Fruit fly (Drosophila melanogaster) whole organism, embryonic: ENCODE measurements around the gene CG15480.

Experiments
- Blimp-1 ChIP-seq: fragments of 200-800 bp; sonication (Bioruptor generic); optimal IDR thresholded peaks from 3 replicates; lab custom pipeline; 2018; ENCODE audit warnings: missing biosample characterization, missing genetic modification characterization, mild to moderate bottlenecking, moderate library complexity, missing genetic modification reagents
- CG10959 ChIP-seq: fragments of 200-800 bp; sonication (Bioruptor generic); IDR thresholded peaks from 2 replicates; pipeline ENCODE4 v1.3.6; 2022; ENCODE audit warnings: missing biosample characterization, missing genetic modification characterization
- CG10979 ChIP-seq: fragments of 200-800 bp; sonication (Bioruptor generic); optimal IDR thresholded peaks from 2 replicates; lab custom pipeline; 2018; ENCODE audit warnings: missing biosample characterization, mild to moderate bottlenecking, missing genetic modification characterization, moderate library complexity
- CG11504 ChIP-seq: fragments of 200-800 bp; sonication (Bioruptor generic); optimal IDR thresholded peaks from 3 replicates; lab custom pipeline; 2019; ENCODE audit warnings: missing biosample characterization, mild to moderate bottlenecking, missing genetic modification characterization, moderate library complexity
- CG12155 ChIP-seq: fragments of 200-800 bp; sonication (Bioruptor generic); optimal IDR thresholded peaks from 3 replicates; lab custom pipeline; 2016; ENCODE audit warnings: missing biosample characterization, missing genetic modification characterization
- CG15514 ChIP-seq: fragments of 200-800 bp; sonication (Bioruptor generic); optimal IDR thresholded peaks from 3 replicates; lab custom pipeline; 2017; ENCODE audit warnings: missing biosample characterization, missing genetic modification characterization, mild to moderate bottlenecking, moderate library complexity, missing genetic modification reagents
- CG15601 ChIP-seq: fragments of 200-800 bp; sonication (Bioruptor generic); optimal IDR thresholded peaks from 3 replicates; lab custom pipeline; 2019; ENCODE audit warnings: missing biosample characterization, mild to moderate bottlenecking, missing genetic modification characterization, moderate library complexity
- CG16863 ChIP-seq: fragments of 200-800 bp; sonication (Bioruptor generic); optimal IDR thresholded peaks from 3 replicates; lab custom pipeline; 2016; ENCODE audit warnings: missing biosample characterization, missing genetic modification characterization
- CG2199 ChIP-seq: fragments of 200-800 bp; sonication (Bioruptor generic); IDR thresholded peaks from 3 replicates; pipeline ENCODE4 v1.3.6; 2022; ENCODE audit warnings: missing biosample characterization, missing genetic modification characterization
- CG3838 ChIP-seq: fragments of 200-800 bp; sonication (Bioruptor generic); optimal IDR thresholded peaks from 3 replicates; lab custom pipeline; 2016; ENCODE audit warnings: missing biosample characterization, missing genetic modification characterization
- CG5180 ChIP-seq: fragments of 200-800 bp; sonication (Bioruptor generic); optimal IDR thresholded peaks from 3 replicates; lab custom pipeline; 2017; ENCODE audit warnings: missing biosample characterization, missing genetic modification characterization, mild to moderate bottlenecking, moderate library complexity, missing genetic modification reagents
- CG7786 ChIP-seq: fragments of 200-800 bp; sonication (Bioruptor generic); optimal IDR thresholded peaks from 2 replicates; lab custom pipeline; 2016; ENCODE audit warnings: missing biosample characterization, missing genetic modification characterization
- D ChIP-seq, 2 experiments: fragments of 200-800 bp in 1 of 2; fragments of >200 bp in 1 of 2; sonication (Bioruptor generic) in 1 of 2; optimal IDR thresholded peaks; 2 replicates in 1 of 2; 3 replicates in 1 of 2; lab custom pipeline; 2017; ENCODE audit warnings: mild to moderate bottlenecking in 1 of 2, missing biosample characterization in 1 of 2, missing genetic modification characterization in 1 of 2, missing genetic modification reagents in 1 of 2
- Dfd ChIP-seq, 2 experiments: fragments of >200 bp; optimal IDR thresholded peaks; 2 replicates each; lab custom pipeline; 2017; ENCODE audit warnings: missing biosample characterization in 2 of 2, missing genetic modification characterization in 2 of 2
- Drgx ChIP-seq: fragments of 200-800 bp; sonication (Bioruptor generic); IDR thresholded peaks from 2 replicates; pipeline ENCODE4 v1.3.6; 2022; ENCODE audit warnings: missing biosample characterization, missing genetic modification characterization
- Elba2 ChIP-seq: fragments of 200-800 bp; sonication (Bioruptor generic); optimal IDR thresholded peaks from 3 replicates; lab custom pipeline; 2016; ENCODE audit warnings: missing biosample characterization, missing genetic modification characterization
- Ets65A ChIP-seq: fragments of 200-800 bp; sonication (Bioruptor generic); peaks from one replicate; lab custom pipeline; 2016; ENCODE audit warnings: missing biosample characterization, missing genetic modification characterization
- Fer2 ChIP-seq: fragments of 200-800 bp; sonication (Bioruptor generic); optimal IDR thresholded peaks from 2 replicates; lab custom pipeline; 2018; ENCODE audit warnings: missing biosample characterization, mild to moderate bottlenecking, missing genetic modification characterization, moderate library complexity
- Jarid2 ChIP-seq: fragments of 200-800 bp; sonication (Bioruptor generic); optimal IDR thresholded peaks from 3 replicates; lab custom pipeline; 2017; ENCODE audit warnings: mild to moderate bottlenecking, missing biosample characterization, missing genetic modification reagents, missing genetic modification characterization
- Med ChIP-seq: fragments of 200-800 bp; sonication (Bioruptor generic); peaks from one replicate; lab custom pipeline; 2016; ENCODE audit warnings: missing biosample characterization, missing genetic modification characterization, mild to moderate bottlenecking, inconsistent platforms, moderate library complexity
- Meics ChIP-seq: fragments of 200-800 bp; sonication (Bioruptor generic); optimal IDR thresholded peaks from 2 replicates; lab custom pipeline; 2017; ENCODE audit warnings: missing biosample characterization, mild to moderate bottlenecking, missing genetic modification characterization
- Nf-YB ChIP-seq: fragments of 200-800 bp; sonication (Bioruptor generic); optimal IDR thresholded peaks from 3 replicates; lab custom pipeline; 2019; ENCODE audit warnings: missing biosample characterization, mild to moderate bottlenecking, missing genetic modification characterization, moderate library complexity
- Ravus ChIP-seq: fragments of 200-800 bp; sonication (Bioruptor generic); IDR thresholded peaks from 2 replicates; pipeline ENCODE4 v1.3.6; 2022; ENCODE audit warnings: missing biosample characterization, missing genetic modification characterization
- Spps ChIP-seq: fragments of 200-800 bp; sonication (Bioruptor generic); optimal IDR thresholded peaks from 2 replicates; lab custom pipeline; 2018; ENCODE audit warnings: missing biosample characterization, mild to moderate bottlenecking, missing genetic modification characterization
- Sry-δ ChIP-seq: fragments of 200-800 bp; sonication (Bioruptor generic); optimal IDR thresholded peaks from 2 replicates; lab custom pipeline; 2016; ENCODE audit warnings: missing biosample characterization, missing genetic modification characterization
- Vsx1 ChIP-seq: fragments of 200-800 bp; sonication (Bioruptor generic); optimal IDR thresholded peaks from 2 replicates; lab custom pipeline; 2017; ENCODE audit warnings: missing biosample characterization, mild to moderate bottlenecking, missing genetic modification characterization, missing genetic modification reagents
- Xrp1 ChIP-seq: fragments of 200-800 bp; sonication (Bioruptor generic); IDR thresholded peaks from 2 replicates; pipeline ENCODE4 v1.3.6; 2022; ENCODE audit warnings: missing biosample characterization, missing genetic modification characterization
- bigmax ChIP-seq: fragments of 200-800 bp; sonication (Bioruptor generic); optimal IDR thresholded peaks from 2 replicates; lab custom pipeline; 2018; ENCODE audit warnings: missing biosample characterization, mild to moderate bottlenecking, missing genetic modification characterization
- dan ChIP-seq: fragments of 200-800 bp; sonication (Bioruptor generic); IDR thresholded peaks from 2 replicates; pipeline ENCODE4 v1.3.6; 2022; ENCODE audit warnings: missing biosample characterization, missing genetic modification characterization
- dm ChIP-seq: fragments of 200-800 bp; sonication (Bioruptor generic); optimal IDR thresholded peaks from 3 replicates; lab custom pipeline; 2016; ENCODE audit warnings: missing biosample characterization, missing genetic modification characterization
- lmd ChIP-seq: fragments of 200-800 bp; sonication (Bioruptor generic); IDR thresholded peaks from 2 replicates; pipeline ENCODE4 v1.3.6; 2022; ENCODE audit warnings: missing biosample characterization, missing genetic modification characterization
- lov ChIP-seq, 2 experiments: fragments of 200-800 bp in 1 of 2; fragments of >200 bp in 1 of 2; sonication (Bioruptor generic) in 1 of 2; IDR thresholded peaks in 1 of 2; optimal IDR thresholded peaks in 1 of 2; 2 replicates in 1 of 2; 3 replicates in 1 of 2; pipeline versions ENCODE4 v1.3.6 to Lab custom; 2017 to 2022; ENCODE audit warnings: missing biosample characterization in 1 of 2, missing genetic modification characterization in 1 of 2
- nmo ChIP-seq: fragments of 200-800 bp; sonication (Bioruptor generic); optimal IDR thresholded peaks from 2 replicates; lab custom pipeline; 2018; ENCODE audit warnings: missing biosample characterization, mild to moderate bottlenecking, missing genetic modification characterization, moderate library complexity
- nom ChIP-seq: fragments of 200-800 bp; sonication (Bioruptor generic); optimal IDR thresholded peaks from 2 replicates; lab custom pipeline; 2017; ENCODE audit warnings: missing biosample characterization, missing genetic modification characterization, mild to moderate bottlenecking, moderate library complexity, missing genetic modification reagents
- odd ChIP-seq: fragments of 200-800 bp; sonication (Bioruptor generic); optimal IDR thresholded peaks from 2 replicates; lab custom pipeline; 2017; ENCODE audit warnings: missing biosample characterization, mild to moderate bottlenecking, missing genetic modification characterization
- row ChIP-seq: fragments of 200-800 bp; sonication (Bioruptor generic); IDR thresholded peaks from 3 replicates; pipeline ENCODE4 v1.3.6; 2022; ENCODE audit warnings: missing biosample characterization, missing genetic modification characterization
- sens ChIP-seq: fragments of 200-800 bp; sonication (Bioruptor generic); peaks from one replicate; lab custom pipeline; 2016; ENCODE audit warnings: missing biosample characterization, missing genetic modification characterization

Gene CG15480

dm6 chr2L:13272541-13272940 lies 47.5 kb upstream of the CG15480 start:
- TF ChIP-seq CG3838 (GFP tag; lab: Kevin White, UChicago) (no peak), Ets65A (GFP tag; lab: Kevin White, UChicago) (peak; percentile 0), CG10959 (GFP tag; lab: Robert Waterston, UW) (no peak), Dfd (GFP tag; optimal IDR thresholded peaks at IDR 0.05; lab: Kevin White, UChicago) (peak in 1 of 2 experiments; percentile 18)
- TF ChIP-seq, all 482 proteins: peak for 2

- TF ChIP-seq Blimp-1 (peak; percentile 5), Meics (no peak), nom (GFP tag; lab: Kevin White, UChicago) (peak; percentile 41), dan (no peak), odd (GFP tag; lab: Kevin White, UChicago) (no peak), nmo (GFP tag; lab: Kevin White, UChicago) (peak; percentile 12), bigmax (GFP tag; lab: Kevin White, UChicago) (no peak), Xrp1 (GFP tag; lab: Robert Waterston, UW) (peak; percentile 31; the same call in 1 of the 2 replicates), CG11504 (tag; lab: Kevin White, UChicago) (peak; percentile 3), Sry-δ (GFP tag; lab: Kevin White, UChicago) (no peak), Ravus (no peak), CG2199 (0 out of 3 replicates have a peak, but pooled peaks have one; percentile 15), lmd (GFP tag; lab: Robert Waterston, UW) (0 out of 2 replicates have a peak, but pooled peaks have one; percentile 15), dm (GFP tag; lab: Kevin White, UChicago) (no peak), Spps (tag; lab: Kevin White, UChicago) (no peak), CG10979 (tag; lab: Kevin White, UChicago) (peak; percentile 10), lov (optimal IDR thresholded peaks at IDR 0.05; lab: Kevin White, UChicago) (no peak), lov (GFP tag; IDR thresholded peaks at IDR 0.05; lab: Robert Waterston, UW) (no peak), Fer2 (tag; lab: Kevin White, UChicago) (no peak)
Observed at dm6 chr2L:13268040-13268652, 43.1 kb upstream of the CG15480 start.

DNA sequence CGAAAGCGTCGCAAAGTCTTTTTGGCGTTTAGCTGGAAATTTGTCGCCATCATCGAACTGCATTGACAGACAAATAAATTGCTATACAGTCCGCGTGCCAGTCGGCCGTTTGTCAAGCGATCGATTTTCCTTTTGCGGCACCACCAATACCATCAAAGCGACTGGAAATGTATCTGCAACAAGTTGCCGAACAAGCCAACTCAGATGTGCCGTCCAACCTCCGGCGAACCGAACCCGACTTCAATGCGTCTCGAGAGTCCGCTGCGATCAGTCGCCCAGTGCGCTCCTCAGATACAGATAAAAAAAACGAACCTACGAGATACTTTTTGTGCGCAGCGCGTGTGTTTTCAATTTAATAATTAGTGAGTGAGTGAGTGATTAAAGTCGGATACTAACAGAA lies 41.6 kb upstream of the CG15480 start:
- TF ChIP-seq CG15601 (tag; lab: Kevin White, UChicago) (peak; percentile 5), sens (GFP tag; lab: Kevin White, UChicago) (peak; percentile 55), CG11504 (tag; lab: Kevin White, UChicago) (peak; percentile 96), row (GFP tag; lab: Robert Waterston, UW) (0 out of 3 replicates have a peak, but pooled peaks have one; percentile 21), Elba2 (no peak), Med (GFP tag; lab: Kevin White, UChicago) (peak; percentile 22), Jarid2 (GFP tag; lab: Kevin White, UChicago) (peak; percentile 13), CG16863 (GFP tag; lab: Kevin White, UChicago) (no peak), CG7786 (no peak), D (optimal IDR thresholded peaks at IDR 0.05; lab: Kevin White, UChicago) (no peak), D (GFP tag; optimal IDR thresholded peaks at IDR 0.05; lab: Kevin White, UChicago) (no peak), Drgx (GFP tag; lab: Robert Waterston, UW) (peak; percentile 43; the same call in 1 of the 2 replicates), Ets65A (GFP tag; lab: Kevin White, UChicago) (peak; percentile 83), CG5180 (GFP tag; lab: Kevin White, UChicago) (peak; percentile 87)

- TF ChIP-seq CG15514 (no peak), Nf-YB (GFP tag; lab: Kevin White, UChicago) (no peak), CG12155 (GFP tag; lab: Kevin White, UChicago) (no peak), Vsx1 (GFP tag; lab: Kevin White, UChicago) (no peak), Drgx (GFP tag; lab: Robert Waterston, UW) (no peak)
Observed at dm6 chr2L:13265776-13266175, 40.7 kb upstream of the CG15480 start, which contains the start of gene CG31848. TSS of gene CG31848 (minus strand) at chr2L:13265876.
